Worm (Caenorhabditis elegans) whole organism, L4/young adult: Measurements from ENCODE around the gene cutl-9.

Experiments used
- W03F9.2 ChIP-seq: fragments of 150-350 bp; optimal IDR thresholded peaks from 2 replicates; lab custom pipeline; 2014; ENCODE audit warnings: missing biosample characterization, missing genetic modification characterization
- dao-5 ChIP-seq: sonication (generic microtip); optimal IDR thresholded peaks from 2 replicates; lab custom pipeline; 2016; ENCODE audit warnings: missing genotype, missing genetic modification characterization, moderate library complexity, missing compliant biosample characterization
- him-1 ChIP-seq: sonication (generic microtip); optimal IDR thresholded peaks from 2 replicates; lab custom pipeline; 2016; ENCODE audit warnings: missing genotype, missing genetic modification reagents, missing genetic modification characterization, missing compliant biosample characterization

DNA sequence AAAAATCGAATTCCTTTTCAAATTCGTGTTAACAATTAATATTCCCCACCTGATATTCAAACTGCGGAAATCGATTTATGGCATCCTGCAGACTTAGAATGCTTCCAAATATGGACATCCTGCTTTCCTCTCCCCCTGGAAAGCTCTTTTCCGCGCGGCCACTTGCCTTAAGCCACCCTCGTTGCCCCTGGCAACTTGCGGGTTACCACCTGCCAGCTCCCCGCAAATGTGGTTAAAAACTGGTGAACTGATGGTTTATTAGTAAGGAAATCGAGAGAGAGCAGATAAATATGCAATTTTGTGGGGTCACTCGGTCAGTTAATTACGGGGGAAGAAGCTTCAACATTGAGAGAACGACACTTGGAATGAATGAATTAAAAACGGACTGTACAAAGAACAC lies 30.0 kb downstream of the cutl-9 start, which contains the start of gene nphp-1:
- TF ChIP-seq him-1 (tag; lab: Kevin White, UChicago) (no peak), dao-5 (tag; lab: Kevin White, UChicago) (no peak), W03F9.2 (tag; lab: Kevin White, UChicago) (no peak)
